Worm (Caenorhabditis elegans) whole organism, L4/young adult: ENCODE measurements around the gene C55A6.4.
"Not testable (repeated sequence)": the region's sequence is repeated elsewhere in the genome, so short reads cannot be mapped to it uniquely, and the experiment has no call there.

Experiments used
- W03F9.2 ChIP-seq: fragments of 150-350 bp; optimal IDR thresholded peaks from 2 replicates; lab custom pipeline; 2014; ENCODE audit warnings: missing biosample characterization, missing genetic modification characterization
- dao-5 ChIP-seq: sonication (generic microtip); optimal IDR thresholded peaks from 2 replicates; lab custom pipeline; 2016; ENCODE audit warnings: missing genotype, missing genetic modification characterization, moderate library complexity, missing compliant biosample characterization
- him-1 ChIP-seq: sonication (generic microtip); optimal IDR thresholded peaks from 2 replicates; lab custom pipeline; 2016; ENCODE audit warnings: missing genotype, missing genetic modification reagents, missing genetic modification characterization, missing compliant biosample characterization

Gene C55A6.4

DNA sequence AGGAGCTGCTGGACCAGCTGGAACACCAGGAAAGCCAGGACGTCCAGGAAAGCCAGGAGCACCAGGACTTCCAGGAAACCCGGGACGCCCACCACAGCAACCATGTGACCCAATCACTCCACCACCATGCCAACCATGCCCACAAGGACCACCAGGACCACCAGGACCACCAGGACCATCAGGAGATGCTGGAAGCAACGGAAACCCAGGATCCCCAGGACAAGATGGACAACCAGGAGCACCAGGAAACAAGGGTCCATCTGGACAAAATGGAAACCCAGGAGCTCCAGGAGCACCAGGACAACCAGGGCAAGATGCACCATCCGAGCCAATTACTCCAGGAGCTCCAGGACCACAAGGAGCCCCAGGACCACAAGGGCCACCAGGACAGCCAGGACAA is 33.3 kb downstream of the C55A6.4 start:
- TF ChIP-seq W03F9.2 = no peak
- TF ChIP-seq dao-5 = no peak
- TF ChIP-seq him-1 (tag; lab: Kevin White, UChicago) = no peak

ce11 chrV:11483580-11484092 is 34.1 kb downstream of the C55A6.4 start, which contains the start of gene col-157:
Gene col-157, plus strand, starts transcription at chrV:11484042.
- not testable (repeated sequence) for TF ChIP-seq him-1 (tag; lab: Kevin White, UChicago); W03F9.2; dao-5

ce11 chrV:11480734-11481133 is 37.0 kb downstream of the C55A6.4 start, which contains the start of gene T11F9.14:
Gene T11F9.14, minus strand, starts transcription at chrV:11480834.
- TF ChIP-seq dao-5; W03F9.2; him-1 (tag; lab: Kevin White, UChicago): not testable (repeated sequence)

DNA sequence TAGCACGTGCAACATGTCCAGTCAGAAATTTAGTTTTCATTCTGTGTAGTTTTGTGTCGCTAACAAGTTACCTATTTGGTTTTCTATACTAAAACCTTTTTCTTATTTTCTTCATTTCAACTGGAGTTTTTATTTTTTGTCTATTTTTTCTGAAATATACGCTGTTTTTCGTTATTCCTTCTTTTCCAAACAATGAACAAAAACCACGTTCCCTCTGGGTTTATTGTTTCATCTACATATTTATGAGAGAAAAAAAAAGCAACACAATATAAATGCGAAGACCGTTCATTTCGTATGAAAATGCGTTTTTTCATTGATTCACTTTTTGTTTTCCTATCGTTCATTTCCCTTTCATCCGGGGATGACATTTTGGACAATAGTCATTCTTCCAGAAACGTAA is 38.3 kb downstream of the C55A6.4 start, which contains the start of gene T11F9.22:
TSS of gene T11F9.22 (plus strand) at position 301 of the 400 bp plus-strand sequence.
- no peak for TF ChIP-seq W03F9.2
- no peak for TF ChIP-seq dao-5

- not testable (repeated sequence) for TF ChIP-seq dao-5; W03F9.2; him-1 (tag; lab: Kevin White, UChicago)
These were observed 42.1 kb downstream of the C55A6.4 start, which contains the start of gene T11F9.7 for ce11 chrV:11475638-11476037. Gene T11F9.7, plus strand, starts transcription at chrV:11475938.

DNA sequence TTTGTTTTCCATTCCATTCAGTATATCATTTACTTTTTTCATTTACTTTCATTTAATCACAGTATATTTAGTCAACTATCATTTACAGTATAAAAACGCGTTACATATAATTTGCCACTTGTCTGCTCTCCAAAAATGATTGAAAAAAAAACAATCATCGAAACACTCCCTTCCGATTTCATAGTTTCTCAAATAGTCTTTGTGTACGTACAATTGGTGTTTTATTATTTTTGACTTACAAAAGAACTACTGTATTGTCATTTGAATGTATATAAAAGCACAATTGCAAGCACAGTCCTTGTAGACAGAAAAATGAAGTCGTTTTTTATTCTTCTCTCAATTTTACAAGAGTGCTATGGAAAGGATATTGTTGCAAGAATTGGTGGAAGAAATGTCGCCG is 43.3 kb downstream of the C55A6.4 start, which contains the start of gene nas-22:
TSS of gene nas-22 (plus strand) at position 301 of the 400 bp plus-strand sequence.
- TF ChIP-seq W03F9.2 (no peak), dao-5 (no peak), him-1 (tag; lab: Kevin White, UChicago) (no peak)

DNA sequence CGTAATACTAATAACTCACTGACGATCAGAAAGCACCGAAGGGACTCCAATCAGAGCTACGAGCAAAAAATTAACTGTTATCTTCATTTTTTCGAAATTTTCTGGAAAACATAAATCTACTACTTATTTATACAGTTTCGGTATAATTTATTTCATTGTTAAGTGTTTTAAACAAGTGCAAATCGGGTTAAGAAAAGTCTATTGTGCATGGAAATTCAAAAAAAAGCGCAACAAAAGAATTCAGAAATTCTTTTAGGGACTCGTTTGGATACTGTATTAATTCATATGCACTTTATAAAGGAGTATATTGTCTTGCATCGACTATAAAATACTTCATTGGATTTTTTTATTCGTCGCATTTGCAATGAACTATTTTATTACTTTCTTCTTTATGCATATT is 45.5 kb downstream of the C55A6.4 start, which contains the start of the genes nas-20 and nas-21:
TSS of gene nas-20 (minus strand) at position 101 of the 400 bp plus-strand sequence.
TSS of gene nas-21 (plus strand) at position 356 of the 400 bp plus-strand sequence.
- TF ChIP-seq W03F9.2 = no peak
- no peak for TF ChIP-seq him-1 (tag; lab: Kevin White, UChicago)
- no peak for TF ChIP-seq dao-5

ce11 chrV:11470210-11470713 is 47.4 kb downstream of the C55A6.4 start, which contains the start of gene aat-6:
Gene aat-6, minus strand, starts transcription at chrV:11470663.
- no peak for TF ChIP-seq W03F9.2
- no peak for TF ChIP-seq him-1 (tag; lab: Kevin White, UChicago)
- no peak for TF ChIP-seq dao-5
